Fruit fly (Drosophila melanogaster): ENCODE results near the gene prtp.

The prtp gene

DNA sequence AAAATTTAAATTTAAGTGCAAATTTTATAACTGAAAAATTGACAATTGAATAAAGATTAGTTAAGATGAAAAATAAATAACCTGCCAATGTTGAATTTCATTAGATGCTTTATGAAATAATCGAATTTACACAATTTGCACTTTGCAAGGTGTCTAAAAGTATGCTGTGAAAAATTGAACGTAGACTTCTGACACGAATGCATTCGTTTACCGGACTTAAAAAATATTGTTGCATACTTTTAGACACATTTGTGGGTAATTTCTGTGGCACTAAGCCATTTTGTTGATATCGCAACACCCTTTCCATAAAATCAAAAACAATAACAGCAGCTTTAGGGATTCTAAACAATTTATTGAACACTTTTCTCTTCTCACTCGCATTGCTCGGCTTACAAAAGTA is 52.9 kb downstream of the prtp start:
- TF ChIP-seq CG14655 (GFP tag; optimal IDR thresholded peaks at IDR 0.05) = no peak
